Worm (Caenorhabditis elegans) whole organism, L1 larva: ENCODE results near the gene K09C6.9.
A peak's percentile ranks its signal among the peaks of the same experiment; 100 is the strongest.
"Not testable (repeated sequence)": the region's sequence is repeated elsewhere in the genome, so short reads cannot be mapped to it uniquely, and the experiment has no call there.

Experiments used
- C04F5.9 ChIP-seq: sonication (generic microtip); optimal IDR thresholded peaks from 2 replicates; lab custom pipeline; 2016; ENCODE audit warnings: missing genetic modification characterization, missing compliant biosample characterization
- C34B4.2 ChIP-seq: sonication (generic microtip); optimal IDR thresholded peaks from 2 replicates; lab custom pipeline; 2017; ENCODE audit warnings: mild to moderate bottlenecking, missing genetic modification characterization, missing compliant biosample characterization
- Y116A8C.19 ChIP-seq: sonication (generic microtip); optimal IDR thresholded peaks from 2 replicates; lab custom pipeline; 2016; ENCODE audit warnings: missing compliant biosample characterization, missing genetic modification characterization, borderline replicate concordance
- aha-1 ChIP-seq: fragments of 150-350 bp; optimal IDR thresholded peaks from 2 replicates; lab custom pipeline; 2014; ENCODE audit warnings: missing biosample characterization, missing genetic modification characterization
- alr-1 ChIP-seq: fragments of 200-800 bp; sonication (Bioruptor generic); optimal IDR thresholded peaks from 2 replicates; lab custom pipeline; 2018; ENCODE audit warnings: borderline replicate concordance, mild to moderate bottlenecking, missing genetic modification characterization, missing compliant biosample characterization
- aly-2 ChIP-seq: fragments of 150-350 bp; optimal IDR thresholded peaks from 2 replicates; lab custom pipeline; 2014; ENCODE audit warnings: missing biosample characterization, missing genetic modification characterization
- ceh-8 ChIP-seq: fragments of 200-800 bp; sonication (Bioruptor generic); optimal IDR thresholded peaks from 2 replicates; lab custom pipeline; 2018; ENCODE audit warnings: mild to moderate bottlenecking, missing genetic modification characterization, moderate library complexity, missing compliant biosample characterization
- ceh-90 ChIP-seq: sonication (generic microtip); optimal IDR thresholded peaks from 2 replicates; lab custom pipeline; 2016; ENCODE audit warnings: missing genetic modification characterization, missing compliant biosample characterization
- ces-1 ChIP-seq: fragments of 150-350 bp; optimal IDR thresholded peaks from 2 replicates; lab custom pipeline; 2014; ENCODE audit warnings: missing biosample characterization, missing genetic modification reagents, missing genetic modification characterization
- dsc-1 ChIP-seq: sonication (generic microtip); optimal IDR thresholded peaks from 2 replicates; lab custom pipeline; 2016; ENCODE audit warnings: mild to moderate bottlenecking, missing genetic modification characterization, missing compliant biosample characterization
- efl-3 ChIP-seq: fragments of 200-800 bp; sonication (Bioruptor generic); optimal IDR thresholded peaks from 2 replicates; lab custom pipeline; 2018; ENCODE audit warnings: mild to moderate bottlenecking, missing genetic modification characterization, missing compliant biosample characterization
- egl-27 ChIP-seq, 2 experiments: fragments of 150-350 bp in 1 of 2; sonication (generic microtip); optimal IDR thresholded peaks; 3 replicates each; lab custom pipeline; 2017 to 2018; ENCODE audit warnings: missing biosample characterization in 2 of 2, missing genetic modification characterization in 2 of 2, missing genetic modification reagents in 2 of 2
- fkh-10 ChIP-seq: sonication (generic microtip); optimal IDR thresholded peaks from 2 replicates; lab custom pipeline; 2017; ENCODE audit warnings: missing biosample characterization, missing genetic modification reagents, missing genetic modification characterization
- fkh-4 ChIP-seq: sonication (generic microtip); optimal IDR thresholded peaks from 2 replicates; lab custom pipeline; 2016; ENCODE audit warnings: missing compliant biosample characterization, missing genetic modification characterization, borderline replicate concordance
- grh-1 ChIP-seq: fragments of 200-800 bp; sonication (Bioruptor generic); IDR thresholded peaks from 2 replicates; pipeline ENCODE4 v1.3.6; 2022; ENCODE audit warnings: missing genetic modification reagents, missing genetic modification characterization, missing compliant biosample characterization
- jun-1 ChIP-seq: fragments of 150-350 bp; optimal IDR thresholded peaks from 2 replicates; lab custom pipeline; 2014; ENCODE audit warnings: missing biosample characterization, missing genetic modification reagents, missing genetic modification characterization
- lir-3 ChIP-seq: sonication (generic microtip); optimal IDR thresholded peaks from 2 replicates; lab custom pipeline; 2016; ENCODE audit warnings: mild to moderate bottlenecking, missing genetic modification characterization, moderate library complexity, missing compliant biosample characterization; ENCODE audit not compliant: poor library complexity
- lsy-2 ChIP-seq, 2 experiments: fragments of 150-350 bp; optimal IDR thresholded peaks; 2 replicates each; lab custom pipeline; 2014; ENCODE audit warnings: missing biosample characterization in 2 of 2, missing genetic modification characterization in 2 of 2
- mep-1 ChIP-seq: fragments of 150-350 bp; optimal IDR thresholded peaks from 2 replicates; lab custom pipeline; 2014; ENCODE audit warnings: missing biosample characterization, missing genetic modification characterization
- nhr-19 ChIP-seq: fragments of 200-800 bp; sonication (Bioruptor generic); conservative IDR thresholded peaks from 2 replicates; pipeline ENCODE4 v1.3.6; 2022; ENCODE audit warnings: missing genetic modification characterization, missing compliant biosample characterization
- nhr-47 ChIP-seq: sonication (generic microtip); optimal IDR thresholded peaks from 2 replicates; lab custom pipeline; 2016; ENCODE audit warnings: mild to moderate bottlenecking, missing genetic modification characterization, moderate library complexity, missing compliant biosample characterization
- nhr-71 ChIP-seq: sonication (generic microtip); optimal IDR thresholded peaks from 2 replicates; lab custom pipeline; 2016; ENCODE audit warnings: mild to moderate bottlenecking, missing genetic modification characterization, moderate library complexity, missing compliant biosample characterization
- nhr-90 ChIP-seq: sonication (generic microtip); optimal IDR thresholded peaks from 2 replicates; lab custom pipeline; 2016; ENCODE audit warnings: mild to moderate bottlenecking, missing genetic modification characterization, missing compliant biosample characterization; ENCODE audit not compliant: poor library complexity
- sox-4 ChIP-seq: sonication (generic microtip); optimal IDR thresholded peaks from 2 replicates; lab custom pipeline; 2016; ENCODE audit warnings: missing genetic modification characterization, missing compliant biosample characterization
- sptf-1 ChIP-seq: fragments of 150-350 bp; optimal IDR thresholded peaks from 2 replicates; lab custom pipeline; 2014; ENCODE audit warnings: missing biosample characterization, missing genetic modification characterization
- sup-37 ChIP-seq: fragments of 200-800 bp; sonication (Bioruptor generic); optimal IDR thresholded peaks from 2 replicates; lab custom pipeline; 2018; ENCODE audit warnings: mild to moderate bottlenecking, missing genetic modification characterization, missing compliant biosample characterization
- tbx-2 ChIP-seq: sonication (generic microtip); optimal IDR thresholded peaks from 2 replicates; lab custom pipeline; 2016; ENCODE audit warnings: missing genetic modification characterization, missing compliant biosample characterization
- unc-98 ChIP-seq: fragments of 200-800 bp; sonication (Bioruptor generic); IDR thresholded peaks from 2 replicates; pipeline ENCODE4 v1.3.6; 2022; ENCODE audit warnings: missing genetic modification characterization, missing compliant biosample characterization
- xbp-1 ChIP-seq: sonication (generic microtip); optimal IDR thresholded peaks from 2 replicates; lab custom pipeline; 2016; ENCODE audit warnings: missing genetic modification characterization, missing compliant biosample characterization

K09C6.9 gene

DNA sequence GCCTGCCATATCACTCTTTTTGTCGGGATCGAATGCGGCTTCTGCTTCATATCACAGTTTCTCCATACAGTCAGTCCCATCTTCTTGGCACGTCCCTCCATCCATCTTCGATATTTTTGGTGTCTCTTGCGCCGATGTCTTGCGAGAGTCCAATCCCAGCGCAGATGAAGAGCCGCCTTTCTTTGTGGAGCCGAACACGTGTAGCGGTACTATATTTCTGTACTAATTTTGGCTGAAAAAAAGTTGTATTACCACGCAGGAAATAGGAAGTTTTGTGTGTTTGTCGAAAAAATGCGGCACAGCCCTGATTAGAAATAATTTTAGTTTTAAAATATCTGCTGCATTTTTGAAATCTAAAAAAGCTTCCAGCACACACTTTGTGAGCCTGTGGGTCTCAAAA, 11.7 kb downstream of the K09C6.9 start, which contains the start of gene K09C6.8:
Gene K09C6.8 (minus strand): TSS at position 101 of the 400 bp plus-strand sequence.
- not testable (repeated sequence) for TF ChIP-seq nhr-19 (GFP tag; lab: Robert Waterston, UW); lir-3; aly-2 (tag; lab: Kevin White, UChicago)

DNA sequence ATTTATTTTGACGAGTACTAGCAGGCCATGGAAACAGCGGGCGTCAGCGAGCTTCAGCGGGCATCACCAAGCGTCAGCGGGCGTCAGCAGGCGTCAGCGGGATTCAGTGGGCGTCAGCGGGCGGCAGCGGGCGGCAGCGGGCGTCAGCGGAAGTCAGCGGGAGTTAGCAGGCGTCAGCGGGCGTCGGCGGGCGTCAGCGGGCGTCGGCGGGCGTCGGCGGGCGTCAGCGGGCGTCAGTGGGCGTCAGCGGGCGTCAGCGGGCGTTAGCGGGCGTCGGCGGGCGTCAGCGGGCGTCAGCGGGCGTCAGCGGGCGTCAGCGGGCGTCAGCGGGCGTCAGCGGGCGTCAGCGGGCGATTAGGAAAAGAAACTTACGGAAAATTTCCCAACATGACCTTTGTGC, 12.3 kb downstream of the K09C6.9 start:
- TF ChIP-seq ceh-8 (GFP tag; lab: Kevin White, UChicago) = peak; percentile 65
- no peak for TF ChIP-seq tbx-2 (tag; lab: Kevin White, UChicago)

DNA sequence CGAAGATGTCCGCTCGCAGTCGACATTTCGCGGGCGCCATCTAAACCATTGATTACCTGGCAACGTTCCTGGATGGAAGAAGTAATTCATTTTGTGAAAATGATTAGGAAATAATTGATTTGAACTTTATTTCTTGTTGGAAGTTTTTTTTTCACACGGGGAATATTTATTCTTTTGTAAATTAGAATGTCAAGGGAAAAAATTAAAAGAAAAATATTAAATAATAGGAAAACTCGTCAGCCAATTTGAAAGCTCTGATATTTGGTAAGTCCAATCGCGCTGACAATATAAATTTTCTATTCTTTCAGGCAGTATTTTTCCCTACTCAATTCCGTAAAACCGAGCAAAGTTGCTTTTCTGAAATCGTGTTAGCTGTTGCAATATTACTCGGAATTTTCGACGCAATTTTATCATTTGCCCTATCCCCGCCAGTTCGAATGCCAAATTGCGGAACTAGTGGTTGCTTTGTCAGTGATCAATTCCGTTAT, 15.8 kb downstream of the K09C6.9 start, which contains the start of the genes K09C6.7 and K09C6.10:
Gene K09C6.7 (minus strand): TSS at position 101 of the 488 bp plus-strand sequence.
Gene K09C6.10 (plus strand): TSS at position 438 of the 488 bp plus-strand sequence.
- TF ChIP-seq aha-1 (tag; lab: Kevin White, UChicago); lsy-2 (tag; optimal IDR thresholded peaks at IDR 0.05; lab: Kevin White, UChicago); egl-27 (tag; optimal IDR thresholded peaks at IDR 0.05; lab: Kevin White, UChicago): not testable (repeated sequence)

DNA sequence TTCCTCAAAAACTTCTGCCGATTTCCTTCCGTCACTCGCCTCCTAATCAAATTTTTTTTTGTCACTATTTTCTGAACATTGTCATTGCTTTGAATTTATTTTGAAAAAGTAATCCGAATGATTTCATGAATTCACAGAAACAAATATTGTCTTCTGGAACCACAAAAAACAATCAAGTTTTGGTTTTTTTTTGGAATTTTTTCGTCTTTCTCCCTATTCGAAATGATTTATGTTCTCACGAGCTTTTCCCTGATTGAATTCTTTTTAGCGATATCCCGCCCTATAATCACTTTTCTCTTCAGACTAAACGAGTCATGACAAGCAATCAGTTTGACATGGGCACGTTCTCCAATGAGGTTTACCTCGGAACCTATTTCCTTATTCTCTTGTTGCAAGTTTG, 21.5 kb downstream of the K09C6.9 start, which contains the start of gene F41H8.1:
Gene F41H8.1 (plus strand): TSS at position 301 of the 400 bp plus-strand sequence.
- TF ChIP-seq grh-1 (GFP tag; lab: Robert Waterston, UW) = no peak
- TF ChIP-seq efl-3 = no peak
- TF ChIP-seq C04F5.9 (tag; lab: Kevin White, UChicago) = no peak
- no peak for TF ChIP-seq alr-1 (tag; lab: Kevin White, UChicago)
- no peak for TF ChIP-seq fkh-10 (GFP tag; lab: Kevin White, UChicago)
- TF ChIP-seq Y116A8C.19 (tag; lab: Kevin White, UChicago) = no peak
- TF ChIP-seq, all 84 proteins: peak for 0

DNA sequence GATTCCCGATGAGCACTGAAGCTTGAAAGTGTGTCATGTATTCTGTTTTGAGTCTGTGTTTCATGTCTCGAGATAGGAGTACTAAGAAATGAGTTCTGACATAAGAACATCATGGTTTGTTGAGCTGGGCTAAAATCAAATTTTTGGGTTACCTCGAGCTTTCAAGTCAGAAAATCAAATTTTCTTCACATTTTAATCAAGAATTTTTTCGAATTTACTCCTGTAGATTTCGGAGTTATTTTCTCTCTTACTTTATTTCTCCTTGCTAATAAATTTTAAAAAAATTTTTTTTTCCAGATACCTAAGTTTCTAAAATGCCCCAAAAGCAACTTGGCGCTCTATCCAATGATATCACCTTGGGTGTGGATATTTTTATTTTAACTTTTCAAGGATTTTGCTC, 28.8 kb downstream of the K09C6.9 start, which contains the start of gene F41H8.2:
Gene F41H8.2 (plus strand): TSS at position 301 of the 400 bp plus-strand sequence.
- TF ChIP-seq jun-1 (tag; lab: Kevin White, UChicago) (no peak), C34B4.2 (tag; lab: Kevin White, UChicago) (no peak), nhr-90 (no peak), nhr-71 (tag; lab: Kevin White, UChicago) (no peak), sox-4 (no peak), ceh-8 (GFP tag; lab: Kevin White, UChicago) (no peak), lsy-2 (tag; optimal IDR thresholded peaks at IDR 0.05; lab: Kevin White, UChicago) (no peak), nhr-47 (tag; lab: Kevin White, UChicago) (no peak), mep-1 (tag; lab: Kevin White, UChicago) (no peak), unc-98 (GFP tag; lab: Robert Waterston, UW) (no peak), sup-37 (GFP tag; lab: Kevin White, UChicago) (no peak), fkh-4 (tag; lab: Kevin White, UChicago) (no peak), dsc-1 (tag; lab: Kevin White, UChicago) (no peak), xbp-1 (no peak)

DNA sequence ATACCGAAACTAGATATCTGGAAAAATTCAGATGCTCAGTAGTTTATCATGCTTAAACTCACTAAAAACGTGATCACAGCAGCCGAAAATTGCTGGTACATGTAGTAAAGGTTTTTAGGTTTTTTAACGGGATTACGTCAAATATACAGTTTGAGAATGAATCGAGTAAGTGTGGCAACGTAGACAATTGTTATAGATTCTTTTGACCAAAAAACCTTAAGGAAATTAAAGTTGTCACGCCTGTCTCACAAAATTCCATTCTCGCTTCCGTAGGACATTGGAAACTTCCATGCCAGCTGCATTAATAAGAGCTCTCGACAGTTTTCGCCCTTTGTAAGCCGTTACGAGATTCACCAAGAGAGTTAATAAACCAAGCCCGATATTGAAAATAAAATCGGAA, 31.9 kb downstream of the K09C6.9 start, which contains the start of gene srx-31:
Gene srx-31 (minus strand): TSS at position 101 of the 400 bp plus-strand sequence.
- not testable (repeated sequence) for TF ChIP-seq fkh-10 (GFP tag; lab: Kevin White, UChicago); ceh-90 (tag; lab: Kevin White, UChicago); nhr-19 (GFP tag; lab: Robert Waterston, UW)

DNA sequence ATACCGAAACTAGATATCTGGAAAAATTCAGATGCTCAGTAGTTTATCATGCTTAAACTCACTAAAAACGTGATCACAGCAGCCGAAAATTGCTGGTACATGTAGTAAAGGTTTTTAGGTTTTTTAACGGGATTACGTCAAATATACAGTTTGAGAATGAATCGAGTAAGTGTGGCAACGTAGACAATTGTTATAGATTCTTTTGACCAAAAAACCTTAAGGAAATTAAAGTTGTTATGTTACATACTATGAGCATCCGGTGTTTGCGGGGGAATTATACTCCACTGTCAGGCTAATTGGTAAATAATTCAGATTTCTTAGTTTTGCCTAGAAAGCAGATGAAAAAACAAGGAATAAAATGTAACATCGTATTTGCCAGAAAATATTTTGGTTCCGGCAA, 34.2 kb downstream of the K09C6.9 start, which contains the start of gene srx-32:
Gene srx-32 (minus strand): TSS at position 101 of the 400 bp plus-strand sequence.
- not testable (repeated sequence) for TF ChIP-seq ces-1, xbp-1, sptf-1
